Worm (Caenorhabditis elegans) whole organism, L1 larva: ENCODE data around the gene pdf-1.

ENCODE experiments used
- C04F5.9 ChIP-seq: sonication (generic microtip); optimal IDR thresholded peaks from 2 replicates; lab custom pipeline; 2016; ENCODE audit warnings: missing genetic modification characterization, missing compliant biosample characterization
- aha-1 ChIP-seq: fragments of 150-350 bp; optimal IDR thresholded peaks from 2 replicates; lab custom pipeline; 2014; ENCODE audit warnings: missing biosample characterization, missing genetic modification characterization
- aly-2 ChIP-seq: fragments of 150-350 bp; optimal IDR thresholded peaks from 2 replicates; lab custom pipeline; 2014; ENCODE audit warnings: missing biosample characterization, missing genetic modification characterization
- blmp-1 ChIP-seq: fragments of 150-350 bp; optimal IDR thresholded peaks from 2 replicates; lab custom pipeline; 2014; ENCODE audit warnings: missing biosample characterization, missing genetic modification characterization
- ceh-8 ChIP-seq: fragments of 200-800 bp; sonication (Bioruptor generic); optimal IDR thresholded peaks from 2 replicates; lab custom pipeline; 2018; ENCODE audit warnings: mild to moderate bottlenecking, missing genetic modification characterization, moderate library complexity, missing compliant biosample characterization
- ceh-82 ChIP-seq, 3 experiments: fragments of 150-350 bp in 1 of 3; sonication (generic microtip) in 2 of 3; optimal IDR thresholded peaks; 2 replicates each; lab custom pipeline; 2014 to 2017; ENCODE audit warnings: missing biosample characterization in 3 of 3, missing genetic modification characterization in 3 of 3
- ceh-90 ChIP-seq: sonication (generic microtip); optimal IDR thresholded peaks from 2 replicates; lab custom pipeline; 2016; ENCODE audit warnings: missing genetic modification characterization, missing compliant biosample characterization
- dsc-1 ChIP-seq: sonication (generic microtip); optimal IDR thresholded peaks from 2 replicates; lab custom pipeline; 2016; ENCODE audit warnings: mild to moderate bottlenecking, missing genetic modification characterization, missing compliant biosample characterization
- efl-1 ChIP-seq, 4 experiments: fragments of 150-350 bp; optimal IDR thresholded peaks in 3 of 4; peaks in 1 of 4; 1 replicate in 1 of 4; 2 replicates in 3 of 4; lab custom pipeline; 2014; ENCODE audit warnings: missing biosample characterization in 2 of 4, missing genetic modification characterization in 2 of 4, missing genetic modification reagents in 2 of 4
- egl-27 ChIP-seq, 2 experiments: fragments of 150-350 bp in 1 of 2; sonication (generic microtip); optimal IDR thresholded peaks; 3 replicates each; lab custom pipeline; 2017 to 2018; ENCODE audit warnings: missing biosample characterization in 2 of 2, missing genetic modification characterization in 2 of 2, missing genetic modification reagents in 2 of 2
- elt-2 ChIP-seq: sonication (generic microtip); optimal IDR thresholded peaks from 2 replicates; lab custom pipeline; 2016; ENCODE audit warnings: missing genetic modification characterization, mild to moderate bottlenecking, inconsistent platforms, missing compliant biosample characterization, missing genetic modification reagents
- elt-3 ChIP-seq, 6 experiments: fragments of 150-350 bp in 1 of 6; sonication (generic microtip); optimal IDR thresholded peaks; 2 replicates each; lab custom pipeline; 2017 to 2018; ENCODE audit warnings: missing biosample characterization in 6 of 6, missing genetic modification characterization in 6 of 6, inconsistent platforms in 1 of 6
- fkh-10 ChIP-seq: sonication (generic microtip); optimal IDR thresholded peaks from 2 replicates; lab custom pipeline; 2017; ENCODE audit warnings: missing biosample characterization, missing genetic modification reagents, missing genetic modification characterization
- fkh-4 ChIP-seq: sonication (generic microtip); optimal IDR thresholded peaks from 2 replicates; lab custom pipeline; 2016; ENCODE audit warnings: missing compliant biosample characterization, missing genetic modification characterization, borderline replicate concordance
- fos-1 ChIP-seq: fragments of 150-350 bp; optimal IDR thresholded peaks from 2 replicates; lab custom pipeline; 2014; ENCODE audit warnings: missing biosample characterization, missing genetic modification characterization
- grh-1 ChIP-seq: fragments of 200-800 bp; sonication (Bioruptor generic); IDR thresholded peaks from 2 replicates; pipeline ENCODE4 v1.3.6; 2022; ENCODE audit warnings: missing genetic modification reagents, missing genetic modification characterization, missing compliant biosample characterization
- hlh-4 ChIP-seq: sonication (generic microtip); optimal IDR thresholded peaks from 2 replicates; lab custom pipeline; 2016; ENCODE audit warnings: mild to moderate bottlenecking, missing genetic modification characterization, missing compliant biosample characterization
- jun-1 ChIP-seq: fragments of 150-350 bp; optimal IDR thresholded peaks from 2 replicates; lab custom pipeline; 2014; ENCODE audit warnings: missing biosample characterization, missing genetic modification reagents, missing genetic modification characterization
- lin-13 ChIP-seq: fragments of 150-350 bp; optimal IDR thresholded peaks from 2 replicates; lab custom pipeline; 2014; ENCODE audit warnings: missing biosample characterization, missing genetic modification reagents, missing genetic modification characterization
- lin-14 ChIP-seq: fragments of 200-800 bp; sonication (Bioruptor generic); optimal IDR thresholded peaks from 2 replicates; lab custom pipeline; 2018; ENCODE audit warnings: mild to moderate bottlenecking, missing genetic modification characterization, moderate library complexity, missing compliant biosample characterization
- lin-35 ChIP-seq, 2 experiments: fragments of 150-350 bp; optimal IDR thresholded peaks; 2 replicates each; lab custom pipeline; 2014; ENCODE audit warnings: missing biosample characterization in 2 of 2, missing genetic modification characterization in 2 of 2, missing genetic modification reagents in 2 of 2
- lsy-2 ChIP-seq, 2 experiments: fragments of 150-350 bp; optimal IDR thresholded peaks; 2 replicates each; lab custom pipeline; 2014; ENCODE audit warnings: missing biosample characterization in 2 of 2, missing genetic modification characterization in 2 of 2
- mdl-1 ChIP-seq, 2 experiments: fragments of 150-350 bp; optimal IDR thresholded peaks; 2 replicates each; lab custom pipeline; 2014 to 2017; ENCODE audit warnings: missing biosample characterization in 2 of 2, missing genetic modification characterization in 2 of 2, inconsistent platforms in 1 of 2
- nhr-12 ChIP-seq: sonication (generic microtip); optimal IDR thresholded peaks from 2 replicates; lab custom pipeline; 2017; ENCODE audit warnings: missing biosample characterization, missing genetic modification characterization
- nhr-237 ChIP-seq: fragments of 150-350 bp; optimal IDR thresholded peaks from 2 replicates; lab custom pipeline; 2014; ENCODE audit warnings: missing biosample characterization, missing genetic modification characterization
- nhr-47 ChIP-seq: sonication (generic microtip); optimal IDR thresholded peaks from 2 replicates; lab custom pipeline; 2016; ENCODE audit warnings: mild to moderate bottlenecking, missing genetic modification characterization, moderate library complexity, missing compliant biosample characterization
- nhr-71 ChIP-seq: sonication (generic microtip); optimal IDR thresholded peaks from 2 replicates; lab custom pipeline; 2016; ENCODE audit warnings: mild to moderate bottlenecking, missing genetic modification characterization, moderate library complexity, missing compliant biosample characterization
- nhr-76 ChIP-seq: sonication (generic microtip); optimal IDR thresholded peaks from 2 replicates; lab custom pipeline; 2017; ENCODE audit warnings: missing biosample characterization, missing genetic modification characterization
- nhr-85 ChIP-seq: sonication (generic microtip); peaks from one replicate; lab custom pipeline; 2016; ENCODE audit warnings: missing genetic modification characterization, inconsistent platforms, missing compliant biosample characterization
- pax-3 ChIP-seq: fragments of 200-800 bp; sonication (Bioruptor generic); optimal IDR thresholded peaks from 2 replicates; lab custom pipeline; 2018; ENCODE audit warnings: mild to moderate bottlenecking, missing genetic modification characterization, moderate library complexity, missing compliant biosample characterization
- pqm-1 ChIP-seq: sonication (generic microtip); optimal IDR thresholded peaks from 3 replicates; lab custom pipeline; 2017; ENCODE audit warnings: missing biosample characterization, missing genetic modification characterization
- rnt-1 ChIP-seq: sonication (generic microtip); optimal IDR thresholded peaks from 2 replicates; lab custom pipeline; 2016; ENCODE audit warnings: mild to moderate bottlenecking, missing genetic modification characterization, moderate library complexity, missing compliant biosample characterization
- skn-1 ChIP-seq: fragments of 150-350 bp; optimal IDR thresholded peaks from 2 replicates; lab custom pipeline; 2014; ENCODE audit warnings: missing biosample characterization, missing genetic modification characterization
- snpc-4 ChIP-seq: fragments of 150-350 bp; optimal IDR thresholded peaks from 2 replicates; lab custom pipeline; 2014; ENCODE audit warnings: missing biosample characterization, missing genetic modification characterization
- snu-23 ChIP-seq: sonication (generic microtip); optimal IDR thresholded peaks from 2 replicates; lab custom pipeline; 2016; ENCODE audit warnings: missing genetic modification characterization, missing compliant biosample characterization
- sptf-1 ChIP-seq: fragments of 150-350 bp; optimal IDR thresholded peaks from 2 replicates; lab custom pipeline; 2014; ENCODE audit warnings: missing biosample characterization, missing genetic modification characterization
- tbx-2 ChIP-seq: sonication (generic microtip); optimal IDR thresholded peaks from 2 replicates; lab custom pipeline; 2016; ENCODE audit warnings: missing genetic modification characterization, missing compliant biosample characterization
- unc-130 ChIP-seq: fragments of 150-350 bp; optimal IDR thresholded peaks from 2 replicates; lab custom pipeline; 2017; ENCODE audit warnings: missing biosample characterization, missing genetic modification characterization, inconsistent platforms
- unc-86 ChIP-seq: sonication (generic microtip); optimal IDR thresholded peaks from 2 replicates; lab custom pipeline; 2016; ENCODE audit warnings: missing genetic modification characterization, missing compliant biosample characterization
- unc-98 ChIP-seq: fragments of 200-800 bp; sonication (Bioruptor generic); IDR thresholded peaks from 2 replicates; pipeline ENCODE4 v1.3.6; 2022; ENCODE audit warnings: missing genetic modification characterization, missing compliant biosample characterization
- xbp-1 ChIP-seq: sonication (generic microtip); optimal IDR thresholded peaks from 2 replicates; lab custom pipeline; 2016; ENCODE audit warnings: missing genetic modification characterization, missing compliant biosample characterization
- ztf-11 ChIP-seq, 2 experiments: sonication (generic microtip); optimal IDR thresholded peaks; 2 replicates each; lab custom pipeline; 2016 to 2017; ENCODE audit warnings: missing genetic modification characterization in 2 of 2, missing biosample characterization in 1 of 2, missing compliant biosample characterization in 1 of 2
- ztf-4 ChIP-seq: fragments of 150-350 bp; optimal IDR thresholded peaks from 2 replicates; lab custom pipeline; 2014; ENCODE audit warnings: missing biosample characterization, missing genetic modification characterization

The pdf-1 gene

ce11 chrIII:6914840-6915239 lies 2.6 kb upstream of the pdf-1 start:
- TF ChIP-seq lin-14 (GFP tag; lab: Kevin White, UChicago): peak; percentile 62
- peak; percentile 3 for TF ChIP-seq nhr-71 (tag; lab: Kevin White, UChicago)
- TF ChIP-seq fkh-10: no peak
- peak; percentile 6 for TF ChIP-seq unc-86 (tag; lab: Kevin White, UChicago)
- TF ChIP-seq elt-3 (tag; optimal IDR thresholded peaks at IDR 0.05; lab: Kevin White, UChicago): no peak
- TF ChIP-seq aly-2: no peak

DNA sequence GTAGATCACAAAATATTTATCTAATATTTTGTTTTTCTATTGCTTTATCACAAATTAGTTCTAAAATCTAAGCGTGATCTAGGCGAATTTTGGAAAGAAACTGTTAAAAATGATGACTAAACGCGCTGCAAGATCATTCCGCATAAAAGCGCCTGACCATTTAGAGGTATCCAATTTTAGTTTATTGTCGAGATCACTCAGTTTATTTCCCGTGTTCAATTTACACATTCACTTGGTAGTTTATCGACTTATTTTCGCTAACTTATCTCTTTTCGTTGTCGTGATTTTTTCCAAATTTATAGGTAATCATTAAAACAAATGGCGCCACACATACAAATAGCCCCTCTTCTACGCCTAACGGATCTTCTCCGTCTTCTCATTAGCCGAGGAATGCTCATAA lies 5.9 kb downstream of the pdf-1 start, which contains the start of gene T07E3.2:
T07E3.2 (plus strand) TSS at position 301 of the 400 bp plus-strand sequence.
- no peak for TF ChIP-seq xbp-1 (tag; lab: Kevin White, UChicago)
- peak; percentile 10 for TF ChIP-seq unc-130 (tag; lab: Kevin White, UChicago)
- TF ChIP-seq, all 84 proteins: peak for 1

- TF ChIP-seq rnt-1 (peak; percentile 52), blmp-1 (no peak), ceh-90 (tag; lab: Kevin White, UChicago) (no peak), lin-14 (GFP tag; lab: Kevin White, UChicago) (peak; percentile 6), lsy-2 (tag; optimal IDR thresholded peaks at IDR 0.05; lab: Kevin White, UChicago) (peak in 1 of 2 experiments; percentile 51), efl-1 (optimal IDR thresholded peaks at IDR 0.05; lab: Kevin White, UChicago) (no peak), efl-1 (GFP tag; optimal IDR thresholded peaks at IDR 0.05 in 1 of 2; lab: Kevin White, UChicago) (peak in 1 of 2 experiments; percentile 58)
Observed at ce11 chrIII:6904468-6904867, 7.8 kb downstream of the pdf-1 start.

DNA sequence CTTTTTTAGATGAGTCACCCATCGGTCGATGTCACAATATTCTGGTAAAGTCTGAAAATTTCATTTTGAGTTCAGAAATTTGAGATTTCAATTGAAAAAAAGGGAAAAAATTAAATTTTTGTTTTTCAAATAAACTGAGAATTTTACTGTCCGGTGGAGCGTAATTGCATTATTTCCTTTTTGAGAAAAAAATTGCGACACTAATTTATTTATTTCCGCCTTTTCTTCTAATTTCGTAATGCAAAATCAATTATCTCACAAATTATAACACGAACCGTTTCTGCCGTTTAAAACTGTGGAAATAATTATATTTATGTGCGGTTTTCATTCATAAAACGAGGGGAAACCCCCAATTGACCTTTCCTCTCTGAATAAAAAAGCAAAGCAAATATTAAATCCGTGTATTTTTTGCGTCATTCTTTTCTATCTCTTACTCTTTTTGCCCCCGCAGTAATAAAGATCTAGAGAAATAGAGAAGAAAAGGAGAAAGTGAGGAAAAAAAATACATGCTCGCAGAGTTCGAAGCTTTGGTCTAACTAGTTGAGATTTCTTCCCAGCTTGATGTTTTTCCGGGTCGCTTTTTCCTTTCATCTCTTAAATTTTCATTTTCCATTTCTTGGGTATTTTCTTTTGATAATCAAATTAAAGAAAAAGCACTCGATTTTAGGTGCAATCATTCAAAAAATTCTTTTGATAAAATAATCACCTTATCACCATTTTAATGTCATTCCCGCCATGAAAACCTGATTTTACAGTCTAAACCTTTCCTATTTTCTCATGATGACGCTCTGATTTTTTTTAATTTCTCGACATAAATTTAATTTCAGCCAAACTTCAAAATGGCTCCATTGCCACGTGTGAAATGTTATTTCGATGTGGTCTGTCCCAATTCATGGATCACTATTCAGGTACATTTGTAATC lies 9.0 kb downstream of the pdf-1 start, which contains the start of the genes brc-2 and T07E3.3:
brc-2 (minus strand) TSS at position 51 of the 922 bp plus-strand sequence.
T07E3.3 (plus strand) TSS at position 822 of the 922 bp plus-strand sequence.
- no peak for TF ChIP-seq fos-1 (tag; lab: Kevin White, UChicago)
- TF ChIP-seq nhr-76 (tag; lab: Kevin White, UChicago): no peak
- TF ChIP-seq blmp-1: peak; percentile 27
- TF ChIP-seq pqm-1: no peak
- TF ChIP-seq lsy-2 (tag; optimal IDR thresholded peaks at IDR 0.05; lab: Kevin White, UChicago): peak in 1 of 2 experiments; percentile 54
- TF ChIP-seq lin-35 (GFP tag; optimal IDR thresholded peaks at IDR 0.05; lab: Kevin White, UChicago): peak in 1 of 2 experiments; percentile 17
- peak; percentile 3 for TF ChIP-seq tbx-2 (tag; lab: Kevin White, UChicago)
- TF ChIP-seq egl-27 (tag; optimal IDR thresholded peaks at IDR 0.05; lab: Kevin White, UChicago): no peak
- no peak for TF ChIP-seq nhr-12
- peak in 1 of 3 experiments; percentile 9 for TF ChIP-seq ceh-82 (tag; optimal IDR thresholded peaks at IDR 0.05; lab: Kevin White, UChicago)
- TF ChIP-seq lin-14 (GFP tag; lab: Kevin White, UChicago): peak; percentile 66
- no peak for TF ChIP-seq ztf-11 (tag; optimal IDR thresholded peaks at IDR 0.05; lab: Kevin White, UChicago)
- TF ChIP-seq lin-13: no peak
- TF ChIP-seq elt-2 (tag; lab: Kevin White, UChicago): peak; percentile 19
- no peak for TF ChIP-seq rnt-1
- TF ChIP-seq nhr-237 (tag; lab: Kevin White, UChicago): no peak
- TF ChIP-seq nhr-85 (tag; lab: Kevin White, UChicago): peak; percentile 43
- no peak for TF ChIP-seq aha-1 (tag; lab: Kevin White, UChicago)
- TF ChIP-seq sptf-1: no peak
- TF ChIP-seq C04F5.9 (tag; lab: Kevin White, UChicago): no peak
- no peak for TF ChIP-seq snpc-4 (tag; lab: Kevin White, UChicago)
- peak; percentile 1 for TF ChIP-seq nhr-47 (tag; lab: Kevin White, UChicago)
- peak; percentile 31 for TF ChIP-seq dsc-1 (tag; lab: Kevin White, UChicago)
- TF ChIP-seq skn-1: no peak
- no peak for TF ChIP-seq mdl-1 (tag; optimal IDR thresholded peaks at IDR 0.05; lab: Kevin White, UChicago)
- peak; percentile 1 for TF ChIP-seq snu-23 (GFP tag; lab: Kevin White, UChicago)
- peak; percentile 5 for TF ChIP-seq nhr-71 (tag; lab: Kevin White, UChicago)
- TF ChIP-seq ceh-8 (GFP tag; lab: Kevin White, UChicago): no peak
- no peak for TF ChIP-seq pax-3 (tag; lab: Kevin White, UChicago)
- TF ChIP-seq hlh-4 (tag; lab: Kevin White, UChicago): no peak
- TF ChIP-seq unc-98 (GFP tag; lab: Robert Waterston, UW): no peak
- peak in 1 of 2 experiments; percentile 13 for TF ChIP-seq efl-1 (optimal IDR thresholded peaks at IDR 0.05; lab: Kevin White, UChicago)
- TF ChIP-seq efl-1 (GFP tag; optimal IDR thresholded peaks at IDR 0.05 in 1 of 2; lab: Kevin White, UChicago): no peak
- TF ChIP-seq grh-1: no peak
- no peak for TF ChIP-seq ztf-4 (tag; lab: Kevin White, UChicago)
- no peak for TF ChIP-seq jun-1 (tag; lab: Kevin White, UChicago)
- no peak for TF ChIP-seq fkh-4 (tag; lab: Kevin White, UChicago)
